ENCODE assay signal across 5 fruit fly cellular contexts in the genomic region with DNA sequence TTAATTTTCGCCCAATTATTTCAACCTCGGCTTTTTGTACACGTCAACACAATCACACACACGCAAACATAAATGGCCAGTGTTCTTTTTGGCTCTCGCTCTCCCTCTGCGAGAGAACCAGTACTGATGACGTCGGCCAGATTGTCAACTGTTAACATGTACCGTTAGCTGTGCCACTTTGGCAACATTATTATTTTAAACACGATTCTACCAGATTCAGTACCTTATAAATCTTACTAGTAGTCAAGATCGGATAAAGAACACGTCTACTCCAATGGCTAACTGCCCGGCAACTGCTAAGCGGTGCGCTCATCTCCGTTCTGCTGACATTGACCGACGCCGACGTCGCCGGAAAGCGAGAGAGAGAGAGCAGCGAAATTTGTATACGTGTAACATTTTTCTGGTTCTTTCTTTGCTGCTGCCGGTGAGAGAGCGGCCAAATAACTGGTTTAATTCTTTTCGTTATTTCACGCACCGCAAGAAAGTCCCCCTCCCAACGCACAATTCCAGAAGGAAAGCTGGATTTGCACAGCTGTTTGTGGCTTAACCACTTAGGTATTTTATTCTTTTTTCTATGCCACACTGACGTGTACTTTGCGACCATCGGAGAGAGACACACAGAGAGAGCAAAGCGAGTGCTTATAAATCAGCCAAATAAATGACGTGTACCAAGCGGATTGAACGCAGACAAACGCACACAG.
A peak's percentile ranks its signal among the peaks of the same experiment; 100 is the strongest.
TF ChIP-seq lines count a peak whose summit lies in the region.

No protein-coding gene starts in this region.

TF ChIP-seq in whole organism, adult, 20 proteins besides CTCF, POLR2A, EP300 and RAD21 (continued from another document):
- TF ChIP-seq CG14711 (tag; optimal IDR thresholded peaks at IDR 0.05; lab: Kevin White, UChicago) (no peak), Hr96 (GFP tag; optimal IDR thresholded peaks at IDR 0.05; lab: Kevin White, UChicago) (no peak), Crg-1 (GFP tag; optimal IDR thresholded peaks at IDR 0.05; lab: Kevin White, UChicago) (no peak)
TF ChIP-seq in whole organism, adult: peak in this region for 6.

TF ChIP-seq in whole organism, embryonic, 481 proteins besides CTCF, POLR2A, EP300 and RAD21 (continued from another document and continues in another):
- TF ChIP-seq CG14710 (tag; optimal IDR thresholded peaks at IDR 0.05; lab: Kevin White, UChicago) (no peak), Dip3 (GFP tag; optimal IDR thresholded peaks at IDR 0.05; lab: Kevin White, UChicago) (no peak), B-H1 (GFP tag; IDR thresholded peaks at IDR 0.05; lab: Robert Waterston, UW) (no peak), ttk (GFP tag; IDR thresholded peaks at IDR 0.05; lab: Robert Waterston, UW) (no peak), dmrt99B (tag; optimal IDR thresholded peaks at IDR 0.05; lab: Kevin White, UChicago) (no peak), CG1602 (GFP tag; optimal IDR thresholded peaks at IDR 0.05; lab: Kevin White, UChicago) (no peak), CG5180 (GFP tag; optimal IDR thresholded peaks at IDR 0.05; lab: Kevin White, UChicago) (no peak), Ravus (GFP tag; IDR thresholded peaks at IDR 0.05; lab: Robert Waterston, UW) (no peak), CG4282 (GFP tag; optimal IDR thresholded peaks at IDR 0.05; lab: Kevin White, UChicago) (no peak), Mad (GFP tag; optimal IDR thresholded peaks at IDR 0.05; lab: Kevin White, UChicago) (no peak), YL-1 (GFP tag; optimal IDR thresholded peaks at IDR 0.05; lab: Kevin White, UChicago) (peak; percentile 29), CG15696 (tag; optimal IDR thresholded peaks at IDR 0.05; lab: Kevin White, UChicago) (no peak), fd3F (GFP tag; optimal IDR thresholded peaks at IDR 0.05; lab: Kevin White, UChicago) (no peak), nau (GFP tag; optimal IDR thresholded peaks at IDR 0.05; lab: Kevin White, UChicago) (no peak), ro (GFP tag; IDR thresholded peaks at IDR 0.05; lab: Robert Waterston, UW) (no peak), CG8089 (GFP tag; optimal IDR thresholded peaks at IDR 0.05; lab: Kevin White, UChicago) (no peak), CG11723 (GFP tag; optimal IDR thresholded peaks at IDR 0.05; lab: Kevin White, UChicago) (no peak), Asciz (GFP tag; optimal IDR thresholded peaks at IDR 0.05; lab: Kevin White, UChicago) (no peak), Lhr (GFP tag; optimal IDR thresholded peaks at IDR 0.05; lab: Kevin White, UChicago) (no peak), CG4424 (GFP tag; optimal IDR thresholded peaks at IDR 0.05; lab: Kevin White, UChicago) (no peak), crp (GFP tag; optimal IDR thresholded peaks at IDR 0.05; lab: Kevin White, UChicago) (peak in 1 of 2 experiments; percentile 32), Adf1 (GFP tag; IDR thresholded peaks at IDR 0.05; lab: Robert Waterston, UW) (peak; percentile 79), shn (GFP tag; optimal IDR thresholded peaks at IDR 0.05; lab: Kevin White, UChicago) (no peak), tio (GFP tag; optimal IDR thresholded peaks at IDR 0.05; lab: Kevin White, UChicago) (no peak), Atf3 (GFP tag; optimal IDR thresholded peaks at IDR 0.05; lab: Kevin White, UChicago) (no peak), Poxn (GFP tag; IDR thresholded peaks at IDR 0.05; lab: Robert Waterston, UW) (no peak), Eip74EF (GFP tag; optimal IDR thresholded peaks at IDR 0.05; lab: Kevin White, UChicago) (no peak), CG3847 (GFP tag; IDR thresholded peaks at IDR 0.05; lab: Robert Waterston, UW) (no peak), pfk (GFP tag; optimal IDR thresholded peaks at IDR 0.05; lab: Kevin White, UChicago) (no peak), Six4 (GFP tag; optimal IDR thresholded peaks at IDR 0.05; lab: Kevin White, UChicago) (no peak), corto (GFP tag; optimal IDR thresholded peaks at IDR 0.05; lab: Kevin White, UChicago) (peak; percentile 23), crol (GFP tag; IDR thresholded peaks at IDR 0.05; lab: Robert Waterston, UW) (no peak)

TF ChIP-seq in whole organism, prepupa, 60 proteins besides CTCF, POLR2A, EP300 and RAD21 (continued from another document):
- TF ChIP-seq CG6808 (GFP tag; optimal IDR thresholded peaks at IDR 0.05; lab: Kevin White, UChicago) (peak; percentile 30), Met (GFP tag; optimal IDR thresholded peaks at IDR 0.05; lab: Kevin White, UChicago) (peak; percentile 20), CG3919 (GFP tag; optimal IDR thresholded peaks at IDR 0.05; lab: Kevin White, UChicago) (no peak), ss (GFP tag; optimal IDR thresholded peaks at IDR 0.05; lab: Kevin White, UChicago) (peak; percentile 18 to 42), Hr38 (GFP tag; optimal IDR thresholded peaks at IDR 0.05; lab: Kevin White, UChicago) (no peak), CG1621 (tag; optimal IDR thresholded peaks at IDR 0.05; lab: Kevin White, UChicago) (peak; percentile 38)

TF ChIP-seq in whole organism, pupa, 21 proteins besides CTCF, POLR2A, EP300 and RAD21 (continued from another document):
- TF ChIP-seq CG34367 (tag; optimal IDR thresholded peaks at IDR 0.05; lab: Kevin White, UChicago) (no peak), Pif1B (GFP tag; optimal IDR thresholded peaks at IDR 0.05; lab: Kevin White, UChicago) (no peak)

TF ChIP-seq in whole organism, wandering third instar larva, 38 proteins besides CTCF, POLR2A, EP300 and RAD21 (continued from another document):
- TF ChIP-seq CG9705 (GFP tag; optimal IDR thresholded peaks at IDR 0.05; lab: Kevin White, UChicago) (no peak), CG32264 (GFP tag; optimal IDR thresholded peaks at IDR 0.05; lab: Kevin White, UChicago) (no peak), psq (GFP tag; optimal IDR thresholded peaks at IDR 0.05; lab: Kevin White, UChicago) (peak; percentile 20), Hnf4 (GFP tag; optimal IDR thresholded peaks at IDR 0.05; lab: Kevin White, UChicago) (peak; percentile 31), woc (GFP tag; optimal IDR thresholded peaks at IDR 0.05; lab: Kevin White, UChicago) (no peak), N (GFP tag; optimal IDR thresholded peaks at IDR 0.05; lab: Kevin White, UChicago) (no peak), lola (GFP tag; optimal IDR thresholded peaks at IDR 0.05; lab: Kevin White, UChicago) (no peak), dsf (GFP tag; optimal IDR thresholded peaks at IDR 0.05; lab: Kevin White, UChicago; ENCODE audit: borderline replicate concordance) (no peak), sage (GFP tag; optimal IDR thresholded peaks at IDR 0.05; lab: Kevin White, UChicago) (no peak), pan (optimal IDR thresholded peaks at IDR 0.05; lab: Kevin White, UChicago) (no peak), Mio (GFP tag; optimal IDR thresholded peaks at IDR 0.05; lab: Kevin White, UChicago) (no peak), br (GFP tag; optimal IDR thresholded peaks at IDR 0.05; lab: Kevin White, UChicago) (no peak), Sp1 (GFP tag; optimal IDR thresholded peaks at IDR 0.05; lab: Kevin White, UChicago) (no peak), Vsx2 (GFP tag; optimal IDR thresholded peaks at IDR 0.05; lab: Kevin White, UChicago; ENCODE audit: partially characterized antibody) (no peak), sv (GFP tag; optimal IDR thresholded peaks at IDR 0.05; lab: Kevin White, UChicago) (no peak), rgr (GFP tag; optimal IDR thresholded peaks at IDR 0.05; lab: Kevin White, UChicago) (peak; percentile 24), Myc (optimal IDR thresholded peaks at IDR 0.05; lab: Kevin White, UChicago) (no peak), fru (GFP tag; optimal IDR thresholded peaks at IDR 0.05; lab: Kevin White, UChicago) (no peak), Dif (GFP tag; optimal IDR thresholded peaks at IDR 0.05; lab: Kevin White, UChicago; ENCODE audit: partially characterized antibody) (peak; percentile 18)
TF ChIP-seq in whole organism, wandering third instar larva: peak in this region for 10.
